Worm (Caenorhabditis elegans): Measurements from ENCODE around the gene F02D8.1.

DNA sequence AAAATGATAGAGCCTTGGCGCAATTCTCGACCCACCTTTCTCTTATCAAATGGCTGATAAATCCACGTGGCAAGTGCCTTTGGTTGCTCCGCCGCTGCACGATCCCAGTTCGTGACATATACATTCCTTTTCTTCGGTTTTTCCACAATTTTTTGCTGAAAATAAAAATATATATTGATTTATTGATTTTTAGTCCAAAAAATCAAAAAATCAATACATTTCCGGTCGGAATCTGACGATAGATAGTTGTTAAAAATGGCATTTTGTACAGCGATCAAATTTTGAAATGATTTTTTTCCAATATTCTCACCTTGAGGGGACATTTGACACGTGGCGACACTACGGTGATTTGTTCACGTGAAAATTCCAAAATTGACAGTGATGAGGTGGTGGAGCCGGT is 34.7 kb downstream of the F02D8.1 start:
- TF ChIP-seq dao-5 (tag; optimal IDR thresholded peaks at IDR 0.05) (no peak), W03F9.2 (tag; optimal IDR thresholded peaks at IDR 0.05) (no peak), him-1 (tag; optimal IDR thresholded peaks at IDR 0.05) (no peak)

Measured in whole organism, L4/young adult.